Fruit fly (Drosophila melanogaster) whole organism, prepupa: ENCODE measurements around the gene CG12398.

Experiments used
- CG11902 ChIP-seq: fragments of 200-800 bp; sonication (Bioruptor generic); optimal IDR thresholded peaks from 3 replicates; lab custom pipeline; 2016; ENCODE audit warnings: missing biosample characterization, missing genetic modification characterization
- CG3032 ChIP-seq: fragments of 200-800 bp; optimal IDR thresholded peaks from 2 replicates; lab custom pipeline; 2019; ENCODE audit warnings: missing biosample characterization, mild to moderate bottlenecking, missing genetic modification characterization, moderate library complexity
- CG6276 ChIP-seq: fragments of 200-800 bp; sonication (Bioruptor generic); optimal IDR thresholded peaks from 2 replicates; lab custom pipeline; 2017; ENCODE audit warnings: missing biosample characterization, mild to moderate bottlenecking, missing genetic modification characterization
- CG8319 ChIP-seq: fragments of 200-800 bp; sonication (Bioruptor generic); optimal IDR thresholded peaks from 3 replicates; lab custom pipeline; 2016; ENCODE audit warnings: missing biosample characterization, missing genetic modification characterization
- Gug ChIP-seq: fragments of 200-800 bp; sonication (Bioruptor generic); IDR thresholded peaks from 2 replicates; pipeline ENCODE4 v1.3.6; 2022; ENCODE audit warnings: missing biosample characterization, missing genetic modification characterization
- Lpt ChIP-seq: fragments of 200-800 bp; sonication (Bioruptor generic); optimal IDR thresholded peaks from 3 replicates; lab custom pipeline; 2016; ENCODE audit warnings: missing biosample characterization, missing genetic modification characterization
- Smox ChIP-seq: fragments of 200-800 bp; sonication (Bioruptor generic); optimal IDR thresholded peaks from 3 replicates; lab custom pipeline; 2016; ENCODE audit warnings: missing biosample characterization, missing genetic modification characterization
- acj6 ChIP-seq: fragments of 200-800 bp; sonication (Bioruptor generic); optimal IDR thresholded peaks from 3 replicates; lab custom pipeline; 2016; ENCODE audit warnings: missing biosample characterization, missing genetic modification characterization
- fd85E ChIP-seq: fragments of 200-800 bp; sonication (Bioruptor generic); optimal IDR thresholded peaks from 3 replicates; lab custom pipeline; 2016; ENCODE audit warnings: missing biosample characterization, missing genetic modification characterization
- lz ChIP-seq: fragments of 200-800 bp; sonication (Bioruptor generic); optimal IDR thresholded peaks from 3 replicates; lab custom pipeline; 2016; ENCODE audit warnings: missing biosample characterization, missing genetic modification characterization
- ss ChIP-seq, 2 experiments: fragments of 200-800 bp; sonication (Bioruptor generic); optimal IDR thresholded peaks; 2 replicates in 1 of 2; 3 replicates in 1 of 2; lab custom pipeline; 2017 to 2018; ENCODE audit warnings: mild to moderate bottlenecking in 2 of 2, missing biosample characterization in 2 of 2, missing genetic modification characterization in 2 of 2, moderate library complexity in 1 of 2

dm6 chrX:14949227-14949626, 35.6 kb upstream of the CG12398 start:
- no peak for TF ChIP-seq Lpt (GFP tag; lab: Kevin White, UChicago)
- no peak for TF ChIP-seq CG8319 (GFP tag; lab: Kevin White, UChicago)
- no peak for TF ChIP-seq lz
- no peak for TF ChIP-seq ss (GFP tag; optimal IDR thresholded peaks at IDR 0.05; lab: Kevin White, UChicago)
- no peak for TF ChIP-seq acj6 (GFP tag; lab: Kevin White, UChicago)
- TF ChIP-seq Gug (GFP tag; lab: Robert Waterston, UW) = no peak
- no peak for TF ChIP-seq CG6276 (GFP tag; lab: Kevin White, UChicago)
- no peak for TF ChIP-seq fd85E (GFP tag; lab: Kevin White, UChicago)
- no peak for TF ChIP-seq CG3032 (tag; lab: Kevin White, UChicago)
- no peak for TF ChIP-seq CG11902
- no peak for TF ChIP-seq Smox
